Worm (Caenorhabditis elegans) whole organism, L1 larva: ENCODE data around the gene C28C12.11.
A peak's percentile ranks its signal among the peaks of the same experiment; 100 is the strongest.

Source experiments
- C16A3.4 ChIP-seq: fragments of 150-350 bp; optimal IDR thresholded peaks from 2 replicates; lab custom pipeline; 2014; ENCODE audit warnings: missing biosample characterization, missing genetic modification characterization
- C34B4.2 ChIP-seq: sonication (generic microtip); optimal IDR thresholded peaks from 2 replicates; lab custom pipeline; 2017; ENCODE audit warnings: mild to moderate bottlenecking, missing genetic modification characterization, missing compliant biosample characterization
- F16B12.6 ChIP-seq: fragments of 150-350 bp; optimal IDR thresholded peaks from 2 replicates; lab custom pipeline; 2014; ENCODE audit warnings: missing biosample characterization, missing genetic modification characterization
- Y116A8C.19 ChIP-seq: sonication (generic microtip); optimal IDR thresholded peaks from 2 replicates; lab custom pipeline; 2016; ENCODE audit warnings: missing compliant biosample characterization, missing genetic modification characterization, borderline replicate concordance
- alr-1 ChIP-seq: fragments of 200-800 bp; sonication (Bioruptor generic); optimal IDR thresholded peaks from 2 replicates; lab custom pipeline; 2018; ENCODE audit warnings: borderline replicate concordance, mild to moderate bottlenecking, missing genetic modification characterization, missing compliant biosample characterization
- aly-2 ChIP-seq: fragments of 150-350 bp; optimal IDR thresholded peaks from 2 replicates; lab custom pipeline; 2014; ENCODE audit warnings: missing biosample characterization, missing genetic modification characterization
- blmp-1 ChIP-seq: fragments of 150-350 bp; optimal IDR thresholded peaks from 2 replicates; lab custom pipeline; 2014; ENCODE audit warnings: missing biosample characterization, missing genetic modification characterization
- ceh-8 ChIP-seq: fragments of 200-800 bp; sonication (Bioruptor generic); optimal IDR thresholded peaks from 2 replicates; lab custom pipeline; 2018; ENCODE audit warnings: mild to moderate bottlenecking, missing genetic modification characterization, moderate library complexity, missing compliant biosample characterization
- ceh-82 ChIP-seq, 3 experiments: fragments of 150-350 bp in 1 of 3; sonication (generic microtip) in 2 of 3; optimal IDR thresholded peaks; 2 replicates each; lab custom pipeline; 2014 to 2017; ENCODE audit warnings: missing biosample characterization in 3 of 3, missing genetic modification characterization in 3 of 3
- ceh-88 ChIP-seq: fragments of 200-800 bp; sonication (Bioruptor generic); IDR thresholded peaks from 2 replicates; pipeline ENCODE4 v1.3.6; 2022; ENCODE audit warnings: missing genetic modification characterization, missing compliant biosample characterization
- efl-1 ChIP-seq, 4 experiments: fragments of 150-350 bp; optimal IDR thresholded peaks in 3 of 4; peaks in 1 of 4; 1 replicate in 1 of 4; 2 replicates in 3 of 4; lab custom pipeline; 2014; ENCODE audit warnings: missing biosample characterization in 2 of 4, missing genetic modification characterization in 2 of 4, missing genetic modification reagents in 2 of 4
- efl-3 ChIP-seq: fragments of 200-800 bp; sonication (Bioruptor generic); optimal IDR thresholded peaks from 2 replicates; lab custom pipeline; 2018; ENCODE audit warnings: mild to moderate bottlenecking, missing genetic modification characterization, missing compliant biosample characterization
- egl-13 ChIP-seq: sonication (generic microtip); optimal IDR thresholded peaks from 2 replicates; lab custom pipeline; 2016; ENCODE audit warnings: missing genotype, missing genetic modification reagents, missing genetic modification characterization, missing compliant biosample characterization
- elt-2 ChIP-seq: sonication (generic microtip); optimal IDR thresholded peaks from 2 replicates; lab custom pipeline; 2016; ENCODE audit warnings: missing genetic modification characterization, mild to moderate bottlenecking, inconsistent platforms, missing compliant biosample characterization, missing genetic modification reagents
- elt-3 ChIP-seq, 6 experiments: fragments of 150-350 bp in 1 of 6; sonication (generic microtip); optimal IDR thresholded peaks; 2 replicates each; lab custom pipeline; 2017 to 2018; ENCODE audit warnings: missing biosample characterization in 6 of 6, missing genetic modification characterization in 6 of 6, inconsistent platforms in 1 of 6
- ets-5 ChIP-seq: fragments of 200-800 bp; sonication (Bioruptor generic); IDR thresholded peaks from 2 replicates; pipeline ENCODE4 v1.3.6; 2022; ENCODE audit warnings: missing genetic modification characterization, missing compliant biosample characterization
- fos-1 ChIP-seq: fragments of 150-350 bp; optimal IDR thresholded peaks from 2 replicates; lab custom pipeline; 2014; ENCODE audit warnings: missing biosample characterization, missing genetic modification characterization
- grh-1 ChIP-seq: fragments of 200-800 bp; sonication (Bioruptor generic); IDR thresholded peaks from 2 replicates; pipeline ENCODE4 v1.3.6; 2022; ENCODE audit warnings: missing genetic modification reagents, missing genetic modification characterization, missing compliant biosample characterization
- hlh-17 ChIP-seq: fragments of 200-800 bp; sonication (Bioruptor generic); optimal IDR thresholded peaks from 2 replicates; lab custom pipeline; 2018; ENCODE audit warnings: missing genetic modification characterization, mild to moderate bottlenecking, missing compliant biosample characterization, moderate library complexity, borderline replicate concordance
- hpl-2 ChIP-seq: fragments of 150-350 bp; optimal IDR thresholded peaks from 2 replicates; lab custom pipeline; 2014; ENCODE audit warnings: missing biosample characterization, missing genetic modification reagents, missing genetic modification characterization
- irx-1 ChIP-seq: sonication (generic microtip); optimal IDR thresholded peaks from 2 replicates; lab custom pipeline; 2016; ENCODE audit warnings: missing genetic modification characterization, missing compliant biosample characterization
- isw-1 ChIP-seq: fragments of 200-800 bp; sonication (Bioruptor generic); IDR thresholded peaks from 2 replicates; pipeline ENCODE4 v1.3.6; 2022; ENCODE audit warnings: missing genetic modification characterization, missing compliant biosample characterization
- lin-14 ChIP-seq: fragments of 200-800 bp; sonication (Bioruptor generic); optimal IDR thresholded peaks from 2 replicates; lab custom pipeline; 2018; ENCODE audit warnings: mild to moderate bottlenecking, missing genetic modification characterization, moderate library complexity, missing compliant biosample characterization
- lin-35 ChIP-seq, 2 experiments: fragments of 150-350 bp; optimal IDR thresholded peaks; 2 replicates each; lab custom pipeline; 2014; ENCODE audit warnings: missing biosample characterization in 2 of 2, missing genetic modification characterization in 2 of 2, missing genetic modification reagents in 2 of 2
- lin-39 ChIP-seq: fragments of 150-350 bp; optimal IDR thresholded peaks from 2 replicates; lab custom pipeline; 2014; ENCODE audit warnings: missing biosample characterization, missing genetic modification reagents, missing genetic modification characterization
- lsy-2 ChIP-seq, 2 experiments: fragments of 150-350 bp; optimal IDR thresholded peaks; 2 replicates each; lab custom pipeline; 2014; ENCODE audit warnings: missing biosample characterization in 2 of 2, missing genetic modification characterization in 2 of 2
- mab-9 ChIP-seq: fragments of 200-800 bp; sonication (Bioruptor generic); IDR thresholded peaks from 2 replicates; pipeline ENCODE4 v1.3.6; 2022; ENCODE audit warnings: missing genetic modification reagents, missing genetic modification characterization, missing compliant biosample characterization
- mef-2 ChIP-seq: fragments of 150-350 bp; optimal IDR thresholded peaks from 2 replicates; lab custom pipeline; 2014; ENCODE audit warnings: missing biosample characterization, missing genetic modification characterization
- mep-1 ChIP-seq: fragments of 150-350 bp; optimal IDR thresholded peaks from 2 replicates; lab custom pipeline; 2014; ENCODE audit warnings: missing biosample characterization, missing genetic modification characterization
- nhr-20 ChIP-seq: sonication (generic microtip); optimal IDR thresholded peaks from 2 replicates; lab custom pipeline; 2016; ENCODE audit warnings: mild to moderate bottlenecking, missing genetic modification characterization, missing compliant biosample characterization
- nhr-28 ChIP-seq: fragments of 150-350 bp; optimal IDR thresholded peaks from 2 replicates; lab custom pipeline; 2014; ENCODE audit warnings: missing biosample characterization, missing genetic modification characterization
- nhr-71 ChIP-seq: sonication (generic microtip); optimal IDR thresholded peaks from 2 replicates; lab custom pipeline; 2016; ENCODE audit warnings: mild to moderate bottlenecking, missing genetic modification characterization, moderate library complexity, missing compliant biosample characterization
- nhr-85 ChIP-seq: sonication (generic microtip); peaks from one replicate; lab custom pipeline; 2016; ENCODE audit warnings: missing genetic modification characterization, inconsistent platforms, missing compliant biosample characterization
- nhr-90 ChIP-seq: sonication (generic microtip); optimal IDR thresholded peaks from 2 replicates; lab custom pipeline; 2016; ENCODE audit warnings: mild to moderate bottlenecking, missing genetic modification characterization, missing compliant biosample characterization; ENCODE audit not compliant: poor library complexity
- pax-3 ChIP-seq: fragments of 200-800 bp; sonication (Bioruptor generic); optimal IDR thresholded peaks from 2 replicates; lab custom pipeline; 2018; ENCODE audit warnings: mild to moderate bottlenecking, missing genetic modification characterization, moderate library complexity, missing compliant biosample characterization
- pqm-1 ChIP-seq: sonication (generic microtip); optimal IDR thresholded peaks from 3 replicates; lab custom pipeline; 2017; ENCODE audit warnings: missing biosample characterization, missing genetic modification characterization
- snpc-4 ChIP-seq: fragments of 150-350 bp; optimal IDR thresholded peaks from 2 replicates; lab custom pipeline; 2014; ENCODE audit warnings: missing biosample characterization, missing genetic modification characterization
- snu-23 ChIP-seq: sonication (generic microtip); optimal IDR thresholded peaks from 2 replicates; lab custom pipeline; 2016; ENCODE audit warnings: missing genetic modification characterization, missing compliant biosample characterization
- sptf-1 ChIP-seq: fragments of 150-350 bp; optimal IDR thresholded peaks from 2 replicates; lab custom pipeline; 2014; ENCODE audit warnings: missing biosample characterization, missing genetic modification characterization
- tbx-2 ChIP-seq: sonication (generic microtip); optimal IDR thresholded peaks from 2 replicates; lab custom pipeline; 2016; ENCODE audit warnings: missing genetic modification characterization, missing compliant biosample characterization
- unc-130 ChIP-seq: fragments of 150-350 bp; optimal IDR thresholded peaks from 2 replicates; lab custom pipeline; 2017; ENCODE audit warnings: missing biosample characterization, missing genetic modification characterization, inconsistent platforms
- unc-62 ChIP-seq: fragments of 150-350 bp; optimal IDR thresholded peaks from 2 replicates; lab custom pipeline; 2014; ENCODE audit warnings: missing biosample characterization, missing genetic modification reagents, missing genetic modification characterization
- zag-1 ChIP-seq: fragments of 150-350 bp; optimal IDR thresholded peaks from 2 replicates; lab custom pipeline; 2014; ENCODE audit warnings: missing biosample characterization, missing genetic modification characterization

Gene C28C12.11

ce11 chrIV:8450534-8450933 lies 23.3 kb upstream of the C28C12.11 start (continued):
- TF ChIP-seq pax-3 (tag; lab: Kevin White, UChicago) (no peak), unc-62 (no peak), mef-2 (no peak), lin-14 (GFP tag; lab: Kevin White, UChicago) (peak; percentile 20), efl-1 (optimal IDR thresholded peaks at IDR 0.05; lab: Kevin White, UChicago) (no peak), efl-1 (GFP tag; optimal IDR thresholded peaks at IDR 0.05 in 1 of 2; lab: Kevin White, UChicago) (no peak), F16B12.6 (tag; lab: Kevin White, UChicago) (no peak), fos-1 (no peak), zag-1 (tag; lab: Kevin White, UChicago) (no peak), nhr-28 (no peak), alr-1 (tag; lab: Kevin White, UChicago) (no peak), mep-1 (tag; lab: Kevin White, UChicago) (no peak), aly-2 (tag; lab: Kevin White, UChicago) (no peak), nhr-85 (tag; lab: Kevin White, UChicago) (no peak), ceh-82 (tag; optimal IDR thresholded peaks at IDR 0.05; lab: Kevin White, UChicago) (no peak), C16A3.4 (tag; lab: Kevin White, UChicago) (no peak), ceh-8 (GFP tag; lab: Kevin White, UChicago) (no peak), lsy-2 (tag; optimal IDR thresholded peaks at IDR 0.05; lab: Kevin White, UChicago) (peak in 1 of 2 experiments; percentile 12), snpc-4 (no peak), ets-5 (GFP tag; lab: Robert Waterston, UW) (no peak), isw-1 (GFP tag; lab: Robert Waterston, UW) (no peak), nhr-90 (peak; percentile 1), C34B4.2 (no peak), sptf-1 (tag; lab: Kevin White, UChicago) (no peak), pqm-1 (peak; percentile 34), unc-130 (tag; lab: Kevin White, UChicago) (no peak), lin-35 (GFP tag; optimal IDR thresholded peaks at IDR 0.05; lab: Kevin White, UChicago) (peak in 1 of 2 experiments; percentile 7)

ce11 chrIV:8451709-8452248 lies 22.1 kb upstream of the C28C12.11 start, which contains the start of gene eppl-1:
Gene eppl-1 (minus strand): TSS chrIV:8451759.
- no peak for TF ChIP-seq hpl-2 (GFP tag; lab: Kevin White, UChicago)
- TF ChIP-seq lin-14 (GFP tag; lab: Kevin White, UChicago): peak; percentile 56
- no peak for TF ChIP-seq lsy-2 (tag; optimal IDR thresholded peaks at IDR 0.05; lab: Kevin White, UChicago)
- no peak for TF ChIP-seq mab-9 (GFP tag; lab: Robert Waterston, UW)
- TF ChIP-seq nhr-20 (tag; lab: Kevin White, UChicago): no peak
- no peak for TF ChIP-seq efl-1 (optimal IDR thresholded peaks at IDR 0.05; lab: Kevin White, UChicago)
- TF ChIP-seq efl-1 (GFP tag; optimal IDR thresholded peaks at IDR 0.05 in 1 of 2; lab: Kevin White, UChicago): peak in 1 of 2 experiments; percentile 13
- TF ChIP-seq Y116A8C.19 (tag; lab: Kevin White, UChicago): no peak
- TF ChIP-seq irx-1 (tag; lab: Kevin White, UChicago): no peak
- no peak for TF ChIP-seq ceh-88 (GFP tag; lab: Robert Waterston, UW)
- peak; percentile 0 for TF ChIP-seq tbx-2 (tag; lab: Kevin White, UChicago)
- TF ChIP-seq nhr-71 (tag; lab: Kevin White, UChicago): peak; percentile 9
- peak; percentile 7 for TF ChIP-seq blmp-1 (tag; lab: Kevin White, UChicago)
- no peak for TF ChIP-seq lin-39 (tag; lab: Kevin White, UChicago)
- no peak for TF ChIP-seq hlh-17 (GFP tag; lab: Kevin White, UChicago)
- TF ChIP-seq elt-2 (tag; lab: Kevin White, UChicago): peak; percentile 92
- no peak for TF ChIP-seq efl-3 (GFP tag; lab: Kevin White, UChicago)
- no peak for TF ChIP-seq ets-5 (GFP tag; lab: Robert Waterston, UW)
- peak in 2 of 6 experiments; percentile 85 for TF ChIP-seq elt-3 (tag; optimal IDR thresholded peaks at IDR 0.05; lab: Kevin White, UChicago)
- TF ChIP-seq snu-23 (GFP tag; lab: Kevin White, UChicago): no peak
- TF ChIP-seq egl-13 (tag; lab: Kevin White, UChicago): no peak
- no peak for TF ChIP-seq grh-1
